Fruit fly (Drosophila melanogaster) whole organism, embryonic: ENCODE data around the gene dpr4.

Experiments
- Bteb2 ChIP-seq: fragments of 200-800 bp; sonication (Bioruptor generic); optimal IDR thresholded peaks from 2 replicates; lab custom pipeline; 2016; ENCODE audit warnings: missing biosample characterization, missing genetic modification characterization
- CG10267 ChIP-seq: fragments of 200-800 bp; sonication (Bioruptor generic); optimal IDR thresholded peaks from 2 replicates; lab custom pipeline; 2018; ENCODE audit warnings: missing biosample characterization, mild to moderate bottlenecking, missing genetic modification characterization, moderate library complexity
- CG10431 ChIP-seq: fragments of 200-800 bp; sonication (Bioruptor generic); optimal IDR thresholded peaks from 3 replicates; lab custom pipeline; 2018; ENCODE audit warnings: missing biosample characterization, mild to moderate bottlenecking, missing genetic modification characterization
- CG12769 ChIP-seq: fragments of 200-800 bp; sonication (Bioruptor generic); optimal IDR thresholded peaks from 2 replicates; lab custom pipeline; 2019; ENCODE audit warnings: missing biosample characterization, mild to moderate bottlenecking, missing genetic modification characterization, moderate library complexity
- CG12942 ChIP-seq: fragments of 200-800 bp; sonication (Bioruptor generic); optimal IDR thresholded peaks from 3 replicates; lab custom pipeline; 2016; ENCODE audit warnings: missing biosample characterization, missing genetic modification characterization
- CG14710 ChIP-seq: fragments of 200-800 bp; sonication (Bioruptor generic); optimal IDR thresholded peaks from 3 replicates; lab custom pipeline; 2019; ENCODE audit warnings: missing biosample characterization, mild to moderate bottlenecking, missing genetic modification characterization, moderate library complexity
- CG1529 ChIP-seq: fragments of 200-800 bp; sonication (Bioruptor generic); optimal IDR thresholded peaks from 3 replicates; lab custom pipeline; 2018; ENCODE audit warnings: missing biosample characterization, missing genetic modification characterization
- CG15601 ChIP-seq: fragments of 200-800 bp; sonication (Bioruptor generic); optimal IDR thresholded peaks from 3 replicates; lab custom pipeline; 2019; ENCODE audit warnings: missing biosample characterization, mild to moderate bottlenecking, missing genetic modification characterization, moderate library complexity
- CG18476 ChIP-seq: fragments of 200-800 bp; sonication (Bioruptor generic); optimal IDR thresholded peaks from 2 replicates; lab custom pipeline; 2016; ENCODE audit warnings: missing biosample characterization, mild to moderate bottlenecking, missing genetic modification characterization
- CG32767 ChIP-seq: fragments of 200-800 bp; sonication (Bioruptor generic); IDR thresholded peaks from 2 replicates; pipeline ENCODE4 v1.3.6; 2022; ENCODE audit warnings: missing biosample characterization, missing genetic modification characterization
- CG33557 ChIP-seq: fragments of 200-800 bp; sonication (Bioruptor generic); optimal IDR thresholded peaks from 2 replicates; lab custom pipeline; 2019; ENCODE audit warnings: missing biosample characterization, mild to moderate bottlenecking, missing genetic modification characterization, moderate library complexity
- CG42726 ChIP-seq: fragments of 200-800 bp; sonication (Bioruptor generic); IDR thresholded peaks from 2 replicates; pipeline ENCODE4 v1.3.6; 2022; ENCODE audit warnings: missing biosample characterization, missing genetic modification characterization; ENCODE audit not compliant: partially characterized antibody
- CG43689 ChIP-seq: fragments of 200-800 bp; sonication (Bioruptor generic); IDR thresholded peaks from 2 replicates; pipeline ENCODE4 v1.3.6; 2022; ENCODE audit warnings: missing biosample characterization, missing genetic modification characterization
- CG5245 ChIP-seq: fragments of 200-800 bp; sonication (Bioruptor generic); optimal IDR thresholded peaks from 3 replicates; lab custom pipeline; 2016; ENCODE audit warnings: missing biosample characterization, missing genetic modification characterization
- CG7271 ChIP-seq: fragments of 200-800 bp; sonication (Bioruptor generic); optimal IDR thresholded peaks from 2 replicates; lab custom pipeline; 2018; ENCODE audit warnings: missing biosample characterization, mild to moderate bottlenecking, missing genetic modification characterization, moderate library complexity
- CG7357 ChIP-seq: fragments of 200-800 bp; sonication (Bioruptor generic); IDR thresholded peaks from 3 replicates; pipeline ENCODE4 v1.3.6; 2022; ENCODE audit warnings: missing biosample characterization, missing genetic modification characterization
- CHES-1-like ChIP-seq: fragments of 200-800 bp; sonication (Bioruptor generic); optimal IDR thresholded peaks from 2 replicates; lab custom pipeline; 2016; ENCODE audit warnings: missing biosample characterization, missing genetic modification characterization
- Dfd ChIP-seq, 2 experiments: fragments of >200 bp; optimal IDR thresholded peaks; 2 replicates each; lab custom pipeline; 2017; ENCODE audit warnings: missing biosample characterization in 2 of 2, missing genetic modification characterization in 2 of 2
- Dll ChIP-seq: fragments of 200-800 bp; sonication (Bioruptor generic); IDR thresholded peaks from 4 replicates; pipeline ENCODE4 v1.3.6; 2022; ENCODE audit warnings: missing biosample characterization, missing genetic modification characterization; ENCODE audit not compliant: partially characterized antibody
- Myb ChIP-seq: fragments of 200-800 bp; sonication (Bioruptor generic); optimal IDR thresholded peaks from 2 replicates; lab custom pipeline; 2016; ENCODE audit warnings: missing biosample characterization, missing genetic modification characterization
- NC2β ChIP-seq: fragments of 200-800 bp; sonication (Bioruptor generic); optimal IDR thresholded peaks from 2 replicates; lab custom pipeline; 2016; ENCODE audit warnings: missing biosample characterization, missing genetic modification characterization
- Optix ChIP-seq: fragments of 200-800 bp; sonication (Bioruptor generic); IDR thresholded peaks from 3 replicates; pipeline ENCODE4 v1.3.6; 2022; ENCODE audit warnings: missing biosample characterization, missing genetic modification characterization
- Pdp1 ChIP-seq, 2 experiments: fragments of 200-800 bp; sonication (Bioruptor generic); optimal IDR thresholded peaks; 3 replicates each; lab custom pipeline; 2016; ENCODE audit warnings: missing biosample characterization in 2 of 2, missing genetic modification characterization in 2 of 2, mild to moderate bottlenecking in 1 of 2, moderate library complexity in 1 of 2
- Side ChIP-seq: fragments of 200-800 bp; sonication (Bioruptor generic); optimal IDR thresholded peaks from 2 replicates; lab custom pipeline; 2016; ENCODE audit warnings: missing biosample characterization, missing genetic modification characterization
- Sin3A ChIP-seq: fragments of >200 bp; optimal IDR thresholded peaks from 2 replicates; lab custom pipeline; 2018
- Trl ChIP-seq, 3 experiments: fragments of >200 bp in 2 of 3; fragments of 200-800 bp in 1 of 3; sonication (Bioruptor generic) in 1 of 3; optimal IDR thresholded peaks; 2 replicates in 1 of 3; 3 replicates in 2 of 3; lab custom pipeline; 2016 to 2017; ENCODE audit warnings: missing biosample characterization in 1 of 3, missing genetic modification characterization in 1 of 3
- cas ChIP-seq: fragments of 200-800 bp; sonication (Bioruptor generic); IDR thresholded peaks from 2 replicates; pipeline ENCODE4 v1.3.6; 2022; ENCODE audit warnings: missing biosample characterization, missing genetic modification characterization
- cato ChIP-seq: fragments of 200-800 bp; sonication (Bioruptor generic); optimal IDR thresholded peaks from 2 replicates; lab custom pipeline; 2016; ENCODE audit warnings: missing biosample characterization, missing genetic modification characterization, borderline replicate concordance
- corto ChIP-seq: fragments of 200-800 bp; sonication (Bioruptor generic); optimal IDR thresholded peaks from 2 replicates; lab custom pipeline; 2016; ENCODE audit warnings: missing biosample characterization, mild to moderate bottlenecking, missing genetic modification characterization, moderate library complexity
- da ChIP-seq: fragments of 200-800 bp; sonication (Bioruptor generic); optimal IDR thresholded peaks from 2 replicates; lab custom pipeline; 2016; ENCODE audit warnings: missing biosample characterization, missing genetic modification characterization
- dpn ChIP-seq, 2 experiments: fragments of 200-800 bp; sonication (Bioruptor generic); optimal IDR thresholded peaks; 3 replicates each; lab custom pipeline; 2016; ENCODE audit warnings: missing biosample characterization in 2 of 2, missing genetic modification characterization in 2 of 2
- exex ChIP-seq: fragments of 200-800 bp; sonication (Bioruptor generic); optimal IDR thresholded peaks from 4 replicates; lab custom pipeline; 2018; ENCODE audit warnings: missing biosample characterization, mild to moderate bottlenecking, missing genetic modification characterization, moderate library complexity
- fd102C ChIP-seq: fragments of 200-800 bp; sonication (Bioruptor generic); optimal IDR thresholded peaks from 2 replicates; lab custom pipeline; 2018; ENCODE audit warnings: missing biosample characterization, mild to moderate bottlenecking, missing genetic modification characterization, moderate library complexity
- fd3F ChIP-seq: fragments of 200-800 bp; sonication (Bioruptor generic); optimal IDR thresholded peaks from 2 replicates; lab custom pipeline; 2018; ENCODE audit warnings: missing biosample characterization, mild to moderate bottlenecking, missing genetic modification characterization, moderate library complexity
- grn ChIP-seq: fragments of 200-800 bp; sonication (Bioruptor generic); optimal IDR thresholded peaks from 3 replicates; lab custom pipeline; 2017; ENCODE audit warnings: missing biosample characterization, missing genetic modification characterization
- h ChIP-seq: fragments of >200 bp; optimal IDR thresholded peaks from 2 replicates; lab custom pipeline; 2017
- hkb ChIP-seq, 2 experiments: fragments of 200-800 bp in 1 of 2; fragments of >200 bp in 1 of 2; sonication (Bioruptor generic) in 1 of 2; IDR thresholded peaks in 1 of 2; optimal IDR thresholded peaks in 1 of 2; 2 replicates each; pipeline versions ENCODE4 v1.3.6 to Lab custom; 2017 to 2022; ENCODE audit warnings: missing biosample characterization in 1 of 2, missing genetic modification characterization in 1 of 2
- kah ChIP-seq: fragments of 200-800 bp; sonication (Bioruptor generic); optimal IDR thresholded peaks from 2 replicates; lab custom pipeline; 2018; ENCODE audit warnings: missing biosample characterization, mild to moderate bottlenecking, missing genetic modification characterization
- mam ChIP-seq: fragments of 200-800 bp; sonication (Bioruptor generic); optimal IDR thresholded peaks from 3 replicates; lab custom pipeline; 2016; ENCODE audit warnings: missing biosample characterization, missing genetic modification characterization
- psq ChIP-seq: fragments of 200-800 bp; sonication (Bioruptor generic); optimal IDR thresholded peaks from 2 replicates; lab custom pipeline; 2017; ENCODE audit warnings: missing biosample characterization, missing genetic modification characterization
- repo ChIP-seq: fragments of 200-800 bp; sonication (Bioruptor generic); optimal IDR thresholded peaks from 2 replicates; lab custom pipeline; 2016; ENCODE audit warnings: missing biosample characterization, missing genetic modification characterization
- sug ChIP-seq: fragments of 200-800 bp; optimal IDR thresholded peaks from 2 replicates; lab custom pipeline; 2019; ENCODE audit warnings: missing biosample characterization, mild to moderate bottlenecking, missing genetic modification characterization, moderate library complexity
- tgo ChIP-seq: fragments of 200-800 bp; sonication (Bioruptor generic); IDR thresholded peaks from 3 replicates; pipeline ENCODE4 v1.3.6; 2022; ENCODE audit warnings: missing biosample characterization, missing genetic modification characterization
- tin ChIP-seq: fragments of 200-800 bp; sonication (Bioruptor generic); optimal IDR thresholded peaks from 3 replicates; lab custom pipeline; 2016; ENCODE audit warnings: missing biosample characterization, missing genetic modification characterization
- vfl ChIP-seq: fragments of 200-800 bp; sonication (Bioruptor generic); optimal IDR thresholded peaks from 2 replicates; lab custom pipeline; 2016; ENCODE audit warnings: missing biosample characterization, missing genetic modification characterization

The dpr4 gene

dm6 chr3R:11562326-11563109 lies 19.8 kb upstream of the dpr4 start (continued):
- TF ChIP-seq fd102C (GFP tag; lab: Kevin White, UChicago) (no peak), CG18476 (peak; percentile 92), CG42726 (GFP tag; lab: Robert Waterston, UW) (no peak; the same call in 1 of the 2 replicates), mam (GFP tag; lab: Kevin White, UChicago) (peak; percentile 97)

- TF ChIP-seq corto (GFP tag; lab: Kevin White, UChicago) (no peak), Pdp1 (GFP tag; optimal IDR thresholded peaks at IDR 0.05; lab: Kevin White, UChicago) (peak in 1 of 2 experiments; percentile 90), exex (tag; lab: Kevin White, UChicago) (peak; percentile 7), CG10431 (GFP tag; lab: Kevin White, UChicago) (no peak), grn (GFP tag; lab: Kevin White, UChicago) (peak; percentile 48), CG12769 (tag; lab: Kevin White, UChicago) (no peak), Trl (optimal IDR thresholded peaks at IDR 0.05; lab: Kevin White, UChicago) (peak in 1 of 2 experiments; percentile 3), Trl (GFP tag; optimal IDR thresholded peaks at IDR 0.05; lab: Kevin White, UChicago) (no peak)
- TF ChIP-seq, all 482 proteins: peak for 4
Observed at dm6 chr3R:11561648-11562047, 18.9 kb upstream of the dpr4 start.

dm6 chr3R:11557492-11557965 lies 14.8 kb upstream of the dpr4 start, which contains the start of gene CG10898:
Gene CG10898, plus strand, starts transcription at chr3R:11557776.
- peak; percentile 83 for TF ChIP-seq CG12942
- TF ChIP-seq hkb (optimal IDR thresholded peaks at IDR 0.05; lab: Kevin White, UChicago): peak; percentile 41
- peak; percentile 88 for TF ChIP-seq hkb (GFP tag; IDR thresholded peaks at IDR 0.05; lab: Robert Waterston, UW)
- TF ChIP-seq cato (GFP tag; lab: Kevin White, UChicago): peak; percentile 68
- no peak for TF ChIP-seq h
- peak; percentile 33 for TF ChIP-seq CG1529 (GFP tag; lab: Kevin White, UChicago)
- TF ChIP-seq Dfd (GFP tag; optimal IDR thresholded peaks at IDR 0.05; lab: Kevin White, UChicago): no peak
- TF ChIP-seq CG15601 (tag; lab: Kevin White, UChicago): peak; percentile 71
- TF ChIP-seq dpn (GFP tag; optimal IDR thresholded peaks at IDR 0.05; lab: Kevin White, UChicago): peak; percentile 87 to 89
- TF ChIP-seq sug (tag; lab: Kevin White, UChicago): peak; percentile 74
- peak; percentile 83 for TF ChIP-seq Side (GFP tag; lab: Kevin White, UChicago)
- peak; percentile 40 for TF ChIP-seq CG33557
- TF ChIP-seq vfl: peak; percentile 68
- peak; percentile 80 for TF ChIP-seq NC2β (GFP tag; lab: Kevin White, UChicago)
- TF ChIP-seq Sin3A: peak; percentile 83
- peak; percentile 86 for TF ChIP-seq repo (GFP tag; lab: Kevin White, UChicago)
- peak; percentile 73 for TF ChIP-seq Optix (GFP tag; lab: Robert Waterston, UW)
- peak; percentile 89 for TF ChIP-seq CG14710 (tag; lab: Kevin White, UChicago)
- peak; percentile 95 for TF ChIP-seq CHES-1-like
- peak; percentile 25 for TF ChIP-seq CG7271 (tag; lab: Kevin White, UChicago)
- no peak for TF ChIP-seq kah (GFP tag; lab: Kevin White, UChicago)
- peak; percentile 81 for TF ChIP-seq CG7357 (GFP tag; lab: Robert Waterston, UW)
- 0 out of 2 replicates have a peak, but pooled peaks have one; percentile 28 for TF ChIP-seq CG43689 (GFP tag; lab: Robert Waterston, UW)
- TF ChIP-seq Myb: peak; percentile 98
- TF ChIP-seq CG5245 (GFP tag; lab: Kevin White, UChicago): peak; percentile 63
- TF ChIP-seq cas (GFP tag; lab: Robert Waterston, UW): peak; percentile 79; the same call in 1 of the 2 replicates
- peak; percentile 75 for TF ChIP-seq CG32767 (GFP tag; lab: Robert Waterston, UW)
- peak; percentile 85 for TF ChIP-seq tin
- TF ChIP-seq Dll (GFP tag; lab: Robert Waterston, UW): peak; percentile 57; the same call in 2 of the 4 replicates
- peak; percentile 86 for TF ChIP-seq Bteb2 (GFP tag; lab: Kevin White, UChicago)
- TF ChIP-seq da (GFP tag; lab: Kevin White, UChicago): peak; percentile 41
- peak; percentile 34 for TF ChIP-seq psq (GFP tag; lab: Kevin White, UChicago)
- peak; percentile 83 for TF ChIP-seq tgo (GFP tag; lab: Robert Waterston, UW)
- TF ChIP-seq fd3F (GFP tag; lab: Kevin White, UChicago): peak; percentile 87
- TF ChIP-seq CG10267 (tag; lab: Kevin White, UChicago): peak; percentile 72
